Worm (Caenorhabditis elegans): Measurements from ENCODE around the gene syx-5.
A peak's percentile ranks its signal among the peaks of the same experiment; 100 is the strongest.

The syx-5 gene

ce11 chrV:11803518-11803994 lies 38.9 kb downstream of the syx-5 start:
- TF ChIP-seq unc-62 (GFP tag; optimal IDR thresholded peaks at IDR 0.05) (no peak), nhr-25 (tag; optimal IDR thresholded peaks at IDR 0.05) (peak; percentile 10), elt-2 (tag; optimal IDR thresholded peaks at IDR 0.05) (no peak), elt-3 (tag; optimal IDR thresholded peaks at IDR 0.05) (peak in 1 of 3 experiments; percentile 17), lin-39 (tag; optimal IDR thresholded peaks at IDR 0.05) (no peak), R02D3.7 (tag; optimal IDR thresholded peaks at IDR 0.05) (no peak), ZK546.5 (tag; optimal IDR thresholded peaks at IDR 0.05) (no peak), snpc-4 (tag; optimal IDR thresholded peaks at IDR 0.05) (no peak), nhr-237 (tag; optimal IDR thresholded peaks at IDR 0.05) (no peak), nhr-43 (tag; optimal IDR thresholded peaks at IDR 0.05; ENCODE audit: poor library complexity, severe bottlenecking) (peak; percentile 40), aly-2 (tag; optimal IDR thresholded peaks at IDR 0.05) (no peak), egl-5 (tag; optimal IDR thresholded peaks at IDR 0.05) (no peak)

- TF ChIP-seq fkh-10 (GFP tag; optimal IDR thresholded peaks at IDR 0.05) (no peak), mml-1 (tag; optimal IDR thresholded peaks at IDR 0.05) (no peak), egl-5 (tag; optimal IDR thresholded peaks at IDR 0.05) (no peak), nhr-77 (tag; optimal IDR thresholded peaks at IDR 0.05) (no peak), unc-39 (tag; optimal IDR thresholded peaks at IDR 0.05) (no peak), pqm-1 (tag; optimal IDR thresholded peaks at IDR 0.05) (no peak), unc-62 (GFP tag; optimal IDR thresholded peaks at IDR 0.05) (no peak), ceh-16 (tag; optimal IDR thresholded peaks at IDR 0.05) (no peak), snpc-4 (tag; optimal IDR thresholded peaks at IDR 0.05) (no peak), eor-1 (tag; optimal IDR thresholded peaks at IDR 0.05) (no peak), mdl-1 (tag; optimal IDR thresholded peaks at IDR 0.05) (no peak), ceh-28 (tag; optimal IDR thresholded peaks at IDR 0.05) (no peak), nfya-1 (tag; optimal IDR thresholded peaks at IDR 0.05; ENCODE audit: insufficient read depth) (no peak), ceh-82 (tag; optimal IDR thresholded peaks at IDR 0.05) (no peak), nhr-237 (tag; optimal IDR thresholded peaks at IDR 0.05) (no peak), ZK546.5 (tag; optimal IDR thresholded peaks at IDR 0.05) (no peak), R02D3.7 (tag; optimal IDR thresholded peaks at IDR 0.05) (no peak)
Measured at ce11 chrV:11809935-11810334, 45.2 kb downstream of the syx-5 start.

ce11 chrV:11811921-11812320 lies 47.2 kb downstream of the syx-5 start, which contains the start of gene D2023.3:
TSS of gene D2023.3 (minus strand) at chrV:11812021.
- no peak for TF ChIP-seq nhr-25 (tag; optimal IDR thresholded peaks at IDR 0.05)
- no peak for TF ChIP-seq jun-1 (tag; optimal IDR thresholded peaks at IDR 0.05)
- no peak for TF ChIP-seq ceh-9 (tag; optimal IDR thresholded peaks at IDR 0.05)
- no peak for TF ChIP-seq mdl-1 (tag; optimal IDR thresholded peaks at IDR 0.05)
- TF ChIP-seq egl-5 (tag; optimal IDR thresholded peaks at IDR 0.05), result no peak
- TF ChIP-seq ceh-82 (tag; optimal IDR thresholded peaks at IDR 0.05), result no peak
- no peak for TF ChIP-seq nhr-12 (tag; optimal IDR thresholded peaks at IDR 0.05)
- no peak for TF ChIP-seq nhr-76 (tag; optimal IDR thresholded peaks at IDR 0.05)
- TF ChIP-seq egl-27 (tag; optimal IDR thresholded peaks at IDR 0.05), result no peak
- TF ChIP-seq snpc-4 (tag; optimal IDR thresholded peaks at IDR 0.05), result no peak
- no peak for TF ChIP-seq fos-1 (tag; optimal IDR thresholded peaks at IDR 0.05)
- TF ChIP-seq nhr-28 (tag; optimal IDR thresholded peaks at IDR 0.05), result no peak
- TF ChIP-seq elt-1 (tag; optimal IDR thresholded peaks at IDR 0.05), result no peak
- no peak for TF ChIP-seq elt-3 (tag; optimal IDR thresholded peaks at IDR 0.05)
- TF ChIP-seq mml-1 (tag; optimal IDR thresholded peaks at IDR 0.05), result no peak
- no peak for TF ChIP-seq nhr-23 (tag; optimal IDR thresholded peaks at IDR 0.05)

ce11 chrV:11815566-11815965 lies 50.9 kb downstream of the syx-5 start:
- TF ChIP-seq nhr-11 (tag; optimal IDR thresholded peaks at IDR 0.05) (no peak), nhr-67 (tag; optimal IDR thresholded peaks at IDR 0.05) (no peak), zag-1 (tag; optimal IDR thresholded peaks at IDR 0.05) (no peak), ceh-28 (tag; optimal IDR thresholded peaks at IDR 0.05) (no peak), nhr-25 (tag; optimal IDR thresholded peaks at IDR 0.05) (no peak), snpc-4 (tag; optimal IDR thresholded peaks at IDR 0.05) (no peak), mml-1 (tag; optimal IDR thresholded peaks at IDR 0.05) (no peak), ama-1 (optimal IDR thresholded peaks at IDR 0.05) (no peak)
